Worm (Caenorhabditis elegans): ENCODE results near the gene F25G6.9.
"Not testable (repeated sequence)": the region's sequence is repeated elsewhere in the genome, so short reads cannot be mapped to it uniquely, and the experiment has no call there.

DNA sequence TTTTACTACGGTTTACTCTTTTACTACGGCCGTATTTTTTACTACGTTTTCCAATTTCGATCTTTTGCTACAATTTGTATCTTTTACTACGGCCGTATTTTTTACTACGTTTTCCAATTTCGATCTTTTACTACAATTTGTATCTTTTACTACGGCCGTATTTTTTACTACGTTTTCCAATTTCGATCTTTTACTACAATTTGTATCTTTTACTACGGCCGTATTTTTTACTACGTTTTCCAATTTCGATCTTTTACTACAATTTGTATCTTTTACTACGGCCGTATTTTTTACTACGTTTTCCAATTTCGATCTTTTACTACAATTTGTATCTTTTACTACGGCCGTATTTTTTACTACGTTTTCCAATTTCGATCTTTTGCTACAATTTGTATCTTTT is 5.0 kb upstream of the F25G6.9 start, which contains the start of gene F25G6.1:
- TF ChIP-seq snpc-4 (GFP tag; optimal IDR thresholded peaks at IDR 0.05); snpc-4 (tag; optimal IDR thresholded peaks at IDR 0.05); ceh-91 (GFP tag; IDR thresholded peaks at IDR 0.05); Y79H2A.3 (GFP tag; conservative IDR thresholded peaks at IDR 0.05); lin-35 (GFP tag; optimal IDR thresholded peaks at IDR 0.05); ceh-27 (GFP tag; optimal IDR thresholded peaks at IDR 0.05); unc-62 (GFP tag; optimal IDR thresholded peaks at IDR 0.05); Y95B8A.8 (GFP tag; IDR thresholded peaks at IDR 0.05); ztf-3 (GFP tag; optimal IDR thresholded peaks at IDR 0.05); aptf-3 (GFP tag; IDR thresholded peaks at IDR 0.05); ceh-100 (GFP tag; IDR thresholded peaks at IDR 0.05); let-607 (tag; optimal IDR thresholded peaks at IDR 0.05): not testable (repeated sequence)

All from whole organism, young adult.